Fruit fly (Drosophila melanogaster) whole organism, prepupa: Measurements from ENCODE around the gene Osi16.

ENCODE experiments used
- CG6163 ChIP-seq: fragments of 200-800 bp; sonication (Bioruptor generic); IDR thresholded peaks from 3 replicates; pipeline ENCODE4 v1.3.6; 2022; ENCODE audit warnings: missing biosample characterization, missing genetic modification characterization
- CG6276 ChIP-seq: fragments of 200-800 bp; sonication (Bioruptor generic); optimal IDR thresholded peaks from 2 replicates; lab custom pipeline; 2017; ENCODE audit warnings: missing biosample characterization, mild to moderate bottlenecking, missing genetic modification characterization
- Eip75B ChIP-seq: fragments of 200-800 bp; sonication (Bioruptor generic); optimal IDR thresholded peaks from 3 replicates; lab custom pipeline; 2016; ENCODE audit warnings: missing biosample characterization, missing genetic modification characterization
- Sox102F ChIP-seq: fragments of 200-800 bp; sonication (Bioruptor generic); optimal IDR thresholded peaks from 2 replicates; lab custom pipeline; 2016; ENCODE audit warnings: missing biosample characterization, mild to moderate bottlenecking, missing genetic modification characterization
- spab ChIP-seq: fragments of 200-800 bp; sonication (Bioruptor generic); optimal IDR thresholded peaks from 2 replicates; lab custom pipeline; 2017; ENCODE audit warnings: missing biosample characterization, mild to moderate bottlenecking, missing genetic modification characterization, missing genetic modification reagents

DNA sequence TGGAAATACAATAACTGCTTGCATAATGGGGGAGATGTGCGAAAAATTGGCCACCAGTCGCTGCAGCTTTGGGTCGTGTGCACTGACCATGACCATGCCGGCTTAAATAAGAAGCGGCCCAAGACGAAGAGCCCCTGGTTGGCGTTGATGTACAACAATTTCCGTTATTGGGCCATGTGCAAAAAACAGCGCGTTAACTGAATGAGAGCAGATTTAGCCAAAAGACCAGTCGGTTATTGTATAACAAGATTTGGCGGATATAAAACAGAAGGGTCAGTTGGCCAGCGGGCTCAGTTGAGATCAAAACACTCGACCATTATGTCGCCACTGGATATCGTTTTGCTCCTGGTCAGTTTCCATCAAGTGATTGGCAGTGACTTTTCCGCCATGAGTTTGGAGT lies 41.4 kb upstream of the Osi16 start, which contains the start of gene Osi10a:
- TF ChIP-seq CG6276 (GFP tag; lab: Kevin White, UChicago) (no peak), CG6163 (GFP tag; lab: Robert Waterston, UW) (no peak), Eip75B (GFP tag; lab: Kevin White, UChicago) (no peak), spab (GFP tag; lab: Kevin White, UChicago) (no peak), Sox102F (GFP tag; lab: Kevin White, UChicago) (no peak)
